Worm (Caenorhabditis elegans) whole organism, midembryonic: ENCODE data around the gene mpst-4.

Source experiments
- cog-1 ChIP-seq: sonication (generic microtip); optimal IDR thresholded peaks from 2 replicates; lab custom pipeline; 2016; ENCODE audit warnings: missing genetic modification characterization, missing compliant biosample characterization
- flt-1 ChIP-seq: fragments of 200-800 bp; sonication (Bioruptor generic); IDR thresholded peaks from 2 replicates; pipeline ENCODE4 v1.3.6; 2022; ENCODE audit warnings: missing genetic modification characterization, missing compliant biosample characterization
- klf-2 ChIP-seq: fragments of 200-800 bp; sonication (Bioruptor generic); conservative IDR thresholded peaks from 2 replicates; pipeline ENCODE4 v1.3.6; 2022; ENCODE audit warnings: missing genetic modification reagents, missing genetic modification characterization, missing compliant biosample characterization
- tab-1 ChIP-seq: fragments of 200-800 bp; sonication (Bioruptor generic); IDR thresholded peaks from 2 replicates; pipeline ENCODE4 v1.3.6; 2022; ENCODE audit warnings: missing genetic modification characterization, missing compliant biosample characterization
- ztf-23 ChIP-seq: fragments of 200-800 bp; sonication (Bioruptor generic); IDR thresholded peaks from 2 replicates; pipeline ENCODE4 v1.3.6; 2022; ENCODE audit warnings: missing genetic modification reagents, missing genetic modification characterization, missing compliant biosample characterization

DNA sequence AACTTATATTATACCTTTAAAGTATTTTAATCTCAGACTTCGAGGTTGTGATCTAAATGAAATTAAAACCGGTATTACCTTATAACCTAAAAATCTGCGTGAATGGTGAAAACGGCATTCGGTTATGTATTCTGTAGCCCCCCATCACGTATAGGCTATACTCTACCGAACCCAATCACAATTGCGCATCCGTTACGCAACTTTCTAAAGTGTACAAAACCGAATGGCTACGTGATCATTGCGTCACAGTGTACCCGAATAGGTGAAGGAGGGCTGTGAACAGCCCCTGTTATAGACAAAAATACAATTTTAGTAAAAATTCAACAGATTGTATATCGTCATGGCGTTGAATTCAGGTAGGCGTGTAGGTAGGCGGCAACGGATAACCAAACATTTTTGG is 40.6 kb downstream of the mpst-4 start:
- TF ChIP-seq flt-1 (GFP tag; lab: Robert Waterston, UW) (no peak), cog-1 (tag; lab: Kevin White, UChicago) (no peak), ztf-23 (GFP tag; lab: Robert Waterston, UW) (no peak), klf-2 (GFP tag; lab: Robert Waterston, UW) (no peak), tab-1 (GFP tag; lab: Robert Waterston, UW) (no peak)
